Fruit fly (Drosophila melanogaster): ENCODE measurements around the gene CG12814.

Gene CG12814

dm6 chr3R:10189520-10189919, at the start of gene CG12814:
Gene CG12814, minus strand, starts transcription at chr3R:10189603.
- TF ChIP-seq Hr38 (GFP tag; optimal IDR thresholded peaks at IDR 0.05) (no peak), dsx (GFP tag; optimal IDR thresholded peaks at IDR 0.05; ENCODE audit: poor library complexity, severe bottlenecking) (peak; percentile 60), CG10669 (GFP tag; optimal IDR thresholded peaks at IDR 0.05) (peak; percentile 45), CG4318 (GFP tag; optimal IDR thresholded peaks at IDR 0.05) (no peak), Sox14 (GFP tag; optimal IDR thresholded peaks at IDR 0.05) (peak; percentile 2), Hr39 (GFP tag; optimal IDR thresholded peaks at IDR 0.05) (no peak), net (GFP tag; optimal IDR thresholded peaks at IDR 0.05) (peak; percentile 46), CG8632 (GFP tag; optimal IDR thresholded peaks at IDR 0.05) (peak; percentile 25), fd85E (GFP tag; optimal IDR thresholded peaks at IDR 0.05) (no peak), CG7368 (GFP tag; optimal IDR thresholded peaks at IDR 0.05) (no peak), spab (GFP tag; optimal IDR thresholded peaks at IDR 0.05) (peak; percentile 15), Hr4 (GFP tag; optimal IDR thresholded peaks at IDR 0.05) (no peak), Ets21C (GFP tag; optimal IDR thresholded peaks at IDR 0.05) (no peak), svp (GFP tag) (no peak), topi (GFP tag; optimal IDR thresholded peaks at IDR 0.05) (no peak), Eip78C (GFP tag) (peak; percentile 66), CG32006 (GFP tag; optimal IDR thresholded peaks at IDR 0.05) (no peak), CG3032 (tag; optimal IDR thresholded peaks at IDR 0.05) (peak; percentile 23), eg (GFP tag; IDR thresholded peaks at IDR 0.05) (peak; percentile 76; the same call in 2 of the 3 replicates), fkh (GFP tag; optimal IDR thresholded peaks at IDR 0.05) (peak; percentile 47), CG9139 (GFP tag; optimal IDR thresholded peaks at IDR 0.05) (peak; percentile 83), CG8319 (GFP tag; optimal IDR thresholded peaks at IDR 0.05) (no peak), cyc (GFP tag; optimal IDR thresholded peaks at IDR 0.05) (no peak), CG6854 (GFP tag; optimal IDR thresholded peaks at IDR 0.05) (no peak), Met (GFP tag; optimal IDR thresholded peaks at IDR 0.05) (no peak), ss (GFP tag; optimal IDR thresholded peaks at IDR 0.05) (peak; percentile 68 to 81), CG15336 (GFP tag; IDR thresholded peaks at IDR 0.05) (peak; percentile 68), CG16779 (tag; optimal IDR thresholded peaks at IDR 0.05) (peak; percentile 69), CG3919 (GFP tag; optimal IDR thresholded peaks at IDR 0.05) (peak; percentile 40), achi (GFP tag; optimal IDR thresholded peaks at IDR 0.05) (no peak), Eip75B (GFP tag; optimal IDR thresholded peaks at IDR 0.05) (no peak), Gug (GFP tag; IDR thresholded peaks at IDR 0.05) (no peak), CG34406 (GFP tag; optimal IDR thresholded peaks at IDR 0.05) (peak; percentile 12), dac (GFP tag; optimal IDR thresholded peaks at IDR 0.05) (no peak), fd59A (GFP tag; optimal IDR thresholded peaks at IDR 0.05) (peak; percentile 8), salr (GFP tag; optimal IDR thresholded peaks at IDR 0.05) (no peak), CG8119 (GFP tag; IDR thresholded peaks at IDR 0.05) (peak; percentile 66; the same call in 2 of the 3 replicates), CG1621 (tag; optimal IDR thresholded peaks at IDR 0.05) (peak; percentile 55), Blimp-1 (GFP tag; optimal IDR thresholded peaks at IDR 0.05) (no peak), CG31627 (GFP tag; optimal IDR thresholded peaks at IDR 0.05) (no peak), CG11902 (GFP tag; optimal IDR thresholded peaks at IDR 0.05) (no peak), Sox102F (GFP tag; optimal IDR thresholded peaks at IDR 0.05) (peak; percentile 50), CG10631 (GFP tag; optimal IDR thresholded peaks at IDR 0.05) (no peak), Ets96B (tag; optimal IDR thresholded peaks at IDR 0.05) (peak; percentile 46), Lpt (GFP tag; optimal IDR thresholded peaks at IDR 0.05) (no peak), CG6163 (GFP tag; IDR thresholded peaks at IDR 0.05) (peak; percentile 93), Smox (GFP tag; optimal IDR thresholded peaks at IDR 0.05) (no peak), vri (GFP tag; optimal IDR thresholded peaks at IDR 0.05) (peak; percentile 30), CG6276 (GFP tag; optimal IDR thresholded peaks at IDR 0.05) (peak; percentile 64), pdm3 (GFP tag; optimal IDR thresholded peaks at IDR 0.05) (no peak), CG6808 (GFP tag; optimal IDR thresholded peaks at IDR 0.05) (peak; percentile 74), OdsH (GFP tag; optimal IDR thresholded peaks at IDR 0.05) (no peak), esn (GFP tag; optimal IDR thresholded peaks at IDR 0.05) (peak; percentile 19)

Data from whole organism, prepupa.